Worm (Caenorhabditis elegans): ENCODE results near the gene twk-5.
A peak's percentile ranks its signal among the peaks of the same experiment; 100 is the strongest.
"Not testable (repeated sequence)": the region's sequence is repeated elsewhere in the genome, so short reads cannot be mapped to it uniquely, and the experiment has no call there.

twk-5 gene

ce11 chrII:11534429-11535099, 49.5 kb upstream of the twk-5 start, which contains the start of gene Y62F5A.12 (continued):
- TF ChIP-seq mdl-1 (tag; optimal IDR thresholded peaks at IDR 0.05) = peak; percentile 32 to 38
- TF ChIP-seq dmd-6 (GFP tag; IDR thresholded peaks at IDR 0.05) = peak; percentile 88
- peak; percentile 67 for TF ChIP-seq set-16 (GFP tag; IDR thresholded peaks at IDR 0.05)
- TF ChIP-seq dmd-9 (GFP tag; IDR thresholded peaks at IDR 0.05) = peak; percentile 98
- TF ChIP-seq mdt-29 (GFP tag; IDR thresholded peaks at IDR 0.05) = peak; percentile 85
- TF ChIP-seq madf-5 (GFP tag; IDR thresholded peaks at IDR 0.05) = peak; percentile 91 to 97
- TF ChIP-seq mes-2 (tag; optimal IDR thresholded peaks at IDR 0.05; ENCODE audit: poor library complexity, severe bottlenecking) = peak; percentile 99
- peak; percentile 96 for TF ChIP-seq pha-4 (GFP tag; IDR thresholded peaks at IDR 0.05)
- not testable (repeated sequence) for TF ChIP-seq pha-4, daf-16 (tag; optimal IDR thresholded peaks at IDR 0.05)
- TF ChIP-seq sdz-12 (GFP tag; optimal IDR thresholded peaks at IDR 0.05) = peak; percentile 60
- TF ChIP-seq mep-1 (tag; optimal IDR thresholded peaks at IDR 0.05) = peak; percentile 85
- peak; percentile 40 for TF ChIP-seq nhr-25 (tag; optimal IDR thresholded peaks at IDR 0.05; ENCODE audit: borderline replicate concordance, insufficient read depth)
- peak; percentile 77 for TF ChIP-seq dpl-1 (GFP tag; optimal IDR thresholded peaks at IDR 0.05)
- TF ChIP-seq hmg-1.1 (GFP tag; IDR thresholded peaks at IDR 0.05) = peak; percentile 93
- TF ChIP-seq ctbp-1 (GFP tag; IDR thresholded peaks at IDR 0.05) = peak; percentile 94
- peak; percentile 89 for TF ChIP-seq rbr-2 (tag; optimal IDR thresholded peaks at IDR 0.05)
- TF ChIP-seq daf-16 (GFP tag; optimal IDR thresholded peaks at IDR 0.05) = peak in 1 of 2 experiments; percentile 68
- TF ChIP-seq tra-1 (GFP tag; IDR thresholded peaks at IDR 0.05) = peak; percentile 95
- TF ChIP-seq lin-13 (GFP tag; optimal IDR thresholded peaks at IDR 0.05) = peak; percentile 69
- peak; percentile 66 for TF ChIP-seq spr-1 (tag; optimal IDR thresholded peaks at IDR 0.05)
- TF ChIP-seq zfp-2 (tag; optimal IDR thresholded peaks at IDR 0.05) = peak; percentile 50
- TF ChIP-seq nhr-77 (tag; optimal IDR thresholded peaks at IDR 0.05) = peak; percentile 81

- no peak for TF ChIP-seq skn-1 (tag; optimal IDR thresholded peaks at IDR 0.05)
- TF ChIP-seq F44E2.7 (GFP tag; IDR thresholded peaks at IDR 0.05) = no peak
- TF ChIP-seq lsy-2 (tag; optimal IDR thresholded peaks at IDR 0.05) = no peak
- no peak for TF ChIP-seq mxl-2 (GFP tag; conservative IDR thresholded peaks at IDR 0.05)
- TF ChIP-seq ZK546.5 (tag; optimal IDR thresholded peaks at IDR 0.05) = no peak
- no peak for TF ChIP-seq ztf-7 (tag; optimal IDR thresholded peaks at IDR 0.05)
- TF ChIP-seq nhr-111 (GFP tag; optimal IDR thresholded peaks at IDR 0.05) = no peak
- TF ChIP-seq hif-1 (tag; optimal IDR thresholded peaks at IDR 0.05) = no peak
- no peak for TF ChIP-seq php-3 (GFP tag; IDR thresholded peaks at IDR 0.05)
Observed at ce11 chrII:11533716-11534115, 48.6 kb upstream of the twk-5 start, which contains the start of gene mdt-8. Gene mdt-8 (minus strand): TSS chrII:11533816.

DNA sequence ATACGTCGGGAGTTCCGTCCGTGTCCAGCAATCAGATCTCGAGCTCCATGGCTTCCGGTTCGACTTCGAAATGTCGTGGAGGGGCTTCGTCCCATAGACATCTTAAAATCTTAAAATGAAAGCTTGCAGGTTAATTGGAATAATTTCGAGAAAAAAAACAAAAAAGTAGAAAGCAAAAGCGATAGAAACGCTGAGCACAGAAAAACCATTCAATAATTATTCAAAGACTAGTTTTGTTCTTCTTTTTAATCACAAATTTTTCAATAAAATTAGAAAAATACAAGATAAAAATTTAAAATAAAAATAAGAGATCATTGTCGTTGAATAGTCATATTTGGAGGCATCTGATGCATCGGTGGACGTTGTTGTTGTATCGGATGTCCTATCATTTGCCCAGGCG, 41.9 kb upstream of the twk-5 start, which contains the start of gene age-1:
Gene age-1 (minus strand): TSS at position 101 of the 400 bp plus-strand sequence.
- TF ChIP-seq ceh-32 (tag; optimal IDR thresholded peaks at IDR 0.05; ENCODE audit: poor library complexity) (no peak), nhr-76 (tag; optimal IDR thresholded peaks at IDR 0.05) (no peak), nhr-102 (tag; optimal IDR thresholded peaks at IDR 0.05) (no peak), Y5F2A.4 (GFP tag; optimal IDR thresholded peaks at IDR 0.05) (no peak), dmd-9 (GFP tag; IDR thresholded peaks at IDR 0.05) (no peak), hlh-11 (tag; optimal IDR thresholded peaks at IDR 0.05) (no peak), T26A8.4 (GFP tag; IDR thresholded peaks at IDR 0.05) (no peak), unc-62 (GFP tag; optimal IDR thresholded peaks at IDR 0.05 in 1 of 2) (no peak), unc-62 (tag; optimal IDR thresholded peaks at IDR 0.05) (no peak), T20F7.1 (GFP tag; optimal IDR thresholded peaks at IDR 0.05) (no peak), ces-1 (GFP tag; optimal IDR thresholded peaks at IDR 0.05) (no peak), hmg-1.1 (GFP tag; IDR thresholded peaks at IDR 0.05) (no peak), ZK546.5 (tag; optimal IDR thresholded peaks at IDR 0.05) (no peak)
